Worm (Caenorhabditis elegans): Measurements from ENCODE around the gene ift-43.

DNA sequence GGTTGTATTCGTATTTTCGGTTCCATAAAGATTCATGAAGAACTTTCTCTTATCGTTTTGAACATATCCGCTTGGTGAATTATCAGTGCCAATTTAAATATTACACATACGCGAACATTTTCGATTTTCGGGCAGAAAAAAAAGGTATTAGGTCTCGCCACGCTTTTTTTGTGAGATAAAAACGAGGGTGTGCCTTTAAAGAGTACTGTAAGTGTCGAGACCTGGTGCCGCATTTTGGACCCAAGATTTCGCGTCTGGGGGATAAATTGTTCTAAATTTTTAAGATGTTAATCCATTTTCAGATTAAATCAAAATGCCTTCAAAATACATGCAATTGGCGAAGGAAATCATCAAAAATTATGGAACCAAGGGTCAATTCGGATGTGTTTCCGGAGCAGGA, 33.3 kb upstream of the ift-43 start, which contains the start of gene C25H3.3:
- TF ChIP-seq unc-62 (GFP tag; optimal IDR thresholded peaks at IDR 0.05) (no peak), attf-6 (GFP tag; IDR thresholded peaks at IDR 0.05) (no peak), let-526 (GFP tag; IDR thresholded peaks at IDR 0.05) (no peak), lsy-27 (tag; optimal IDR thresholded peaks at IDR 0.05; ENCODE audit: borderline replicate concordance, insufficient read depth) (no peak), ceh-100 (GFP tag; IDR thresholded peaks at IDR 0.05) (no peak), attf-5 (GFP tag; optimal IDR thresholded peaks at IDR 0.05) (no peak)

Measured in whole organism, young adult.